Fruit fly (Drosophila melanogaster) Kc167 (cell line): ENCODE measurements around the gene CG13634.

Source experiments
- insv ChIP-seq: fragments of >200 bp; optimal IDR thresholded peaks from 3 replicates; lab custom pipeline; 2018; ENCODE audit warnings: missing external identifiers
- psq ChIP-seq: fragments of >200 bp; optimal IDR thresholded peaks from 2 replicates; lab custom pipeline; 2017; ENCODE audit warnings: missing external identifiers

DNA sequence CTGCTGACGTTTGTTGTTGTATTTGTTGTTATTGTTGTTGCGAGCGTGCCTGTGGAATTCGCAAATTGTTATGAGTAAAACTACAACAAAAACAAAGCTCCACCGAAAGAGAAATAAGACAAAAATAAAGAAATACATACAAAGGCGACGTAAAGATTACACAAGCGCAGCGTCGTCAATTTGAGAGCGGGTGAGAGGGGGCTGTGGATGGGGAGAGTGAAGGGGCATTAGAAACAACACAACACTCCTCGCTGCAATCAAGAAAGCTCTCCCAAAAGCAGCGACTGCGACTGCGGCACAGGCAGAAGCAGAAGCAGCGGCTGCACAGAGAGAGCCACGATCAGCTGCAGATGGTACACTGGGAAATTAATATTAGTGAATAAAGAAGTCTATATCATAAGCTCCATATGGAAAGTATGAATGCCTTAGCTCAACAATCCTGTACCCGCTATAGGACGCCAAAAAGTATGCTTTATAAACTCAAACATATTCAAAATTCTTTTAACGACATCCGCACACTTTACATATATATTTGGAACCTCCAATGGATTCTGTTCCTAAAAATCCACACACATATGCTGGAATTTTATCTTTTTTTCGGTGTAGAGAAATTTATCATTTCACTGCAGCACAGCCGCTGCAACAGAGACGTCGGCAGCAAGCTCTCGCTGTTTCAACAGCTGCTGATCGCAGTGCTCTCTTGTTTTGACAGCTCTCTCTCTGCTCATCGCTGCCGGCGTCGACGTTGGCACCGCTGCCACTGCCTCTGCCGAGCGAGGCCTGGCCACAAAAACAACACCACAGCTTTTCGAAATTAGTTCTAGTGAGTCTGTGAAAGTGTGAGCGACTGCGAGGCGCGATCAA is 21.2 kb downstream of the CG13634 start, which contains the start of gene CG13631:
- TF ChIP-seq psq (no peak), insv (lab: Kevin White, UChicago) (no peak)
